Worm (Caenorhabditis elegans): Measurements from ENCODE around the gene nas-16.

DNA sequence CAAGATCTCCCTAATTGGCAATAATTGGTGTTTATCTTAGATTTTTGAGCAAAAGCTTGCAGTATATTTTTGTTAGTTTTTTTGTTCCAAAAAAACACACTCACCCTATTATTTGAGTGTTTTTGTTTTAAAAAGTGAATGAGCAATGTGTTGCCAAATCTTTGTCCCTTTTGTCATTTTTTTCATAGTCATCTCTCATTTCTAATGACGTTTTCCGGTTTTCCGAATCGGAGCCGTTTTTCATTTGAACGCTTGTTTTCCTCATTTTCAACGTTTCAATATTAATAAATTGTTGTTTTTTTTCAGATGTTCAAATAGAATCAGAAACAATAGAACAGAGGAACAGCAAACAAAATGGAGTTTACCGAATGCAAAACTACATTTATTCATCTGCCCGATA is 46.3 kb downstream of the nas-16 start, which contains the start of gene dmsr-1:
- TF ChIP-seq dao-5 (tag; optimal IDR thresholded peaks at IDR 0.05) (no peak), W03F9.2 (tag; optimal IDR thresholded peaks at IDR 0.05) (no peak)
